Fruit fly (Drosophila melanogaster) whole organism, embryonic: ENCODE data around the gene CG5535.
A peak's percentile ranks its signal among the peaks of the same experiment; 100 is the strongest.

Experiments
- Atf-2 ChIP-seq: fragments of 200-800 bp; sonication (Bioruptor generic); optimal IDR thresholded peaks from 2 replicates; lab custom pipeline; 2016; ENCODE audit warnings: missing biosample characterization, missing genetic modification characterization
- BtbVII ChIP-seq: fragments of 200-800 bp; sonication (Bioruptor generic); optimal IDR thresholded peaks from 3 replicates; lab custom pipeline; 2017; ENCODE audit warnings: missing biosample characterization, mild to moderate bottlenecking, missing genetic modification characterization
- CG1024 ChIP-seq: fragments of 200-800 bp; sonication (Bioruptor generic); IDR thresholded peaks from 2 replicates; pipeline ENCODE4 v1.3.6; 2022; ENCODE audit warnings: missing biosample characterization, missing genetic modification characterization
- CG10543 ChIP-seq: fragments of 200-800 bp; sonication (Bioruptor generic); optimal IDR thresholded peaks from 3 replicates; lab custom pipeline; 2017; ENCODE audit warnings: missing biosample characterization, mild to moderate bottlenecking, missing genetic modification characterization, moderate library complexity
- CG11398 ChIP-seq: fragments of 200-800 bp; sonication (Bioruptor generic); optimal IDR thresholded peaks from 2 replicates; lab custom pipeline; 2016; ENCODE audit warnings: missing biosample characterization, missing genetic modification characterization
- CG1233 ChIP-seq: fragments of 200-800 bp; sonication (Bioruptor generic); optimal IDR thresholded peaks from 4 replicates; lab custom pipeline; 2018; ENCODE audit warnings: missing biosample characterization, mild to moderate bottlenecking, missing genetic modification characterization
- CG12391 ChIP-seq: fragments of 200-800 bp; sonication (Bioruptor generic); optimal IDR thresholded peaks from 3 replicates; lab custom pipeline; 2018; ENCODE audit warnings: missing biosample characterization, mild to moderate bottlenecking, missing genetic modification characterization, moderate library complexity
- CG14965 ChIP-seq: fragments of 200-800 bp; sonication (Bioruptor generic); optimal IDR thresholded peaks from 2 replicates; lab custom pipeline; 2016; ENCODE audit warnings: missing biosample characterization, missing genetic modification characterization, borderline replicate concordance
- CG15011 ChIP-seq: fragments of 200-800 bp; sonication (Bioruptor generic); optimal IDR thresholded peaks from 3 replicates; lab custom pipeline; 2018; ENCODE audit warnings: missing biosample characterization, mild to moderate bottlenecking, missing genetic modification characterization
- CG18764 ChIP-seq: fragments of 200-800 bp; sonication (Bioruptor generic); optimal IDR thresholded peaks from 3 replicates; lab custom pipeline; 2016; ENCODE audit warnings: missing biosample characterization, missing genetic modification characterization
- CG2129 ChIP-seq: fragments of 200-800 bp; sonication (Bioruptor generic); IDR thresholded peaks from 2 replicates; pipeline ENCODE4 v1.3.6; 2022; ENCODE audit warnings: missing biosample characterization, missing genetic modification characterization; ENCODE audit not compliant: partially characterized antibody
- CG30403 ChIP-seq: fragments of 200-800 bp; sonication (Bioruptor generic); optimal IDR thresholded peaks from 3 replicates; lab custom pipeline; 2016; ENCODE audit warnings: missing biosample characterization, missing genetic modification characterization
- CG34422 ChIP-seq: fragments of 200-800 bp; sonication (Bioruptor generic); IDR thresholded peaks from 3 replicates; pipeline ENCODE4 v1.3.6; 2022; ENCODE audit warnings: missing biosample characterization, missing genetic modification characterization
- CG4404 ChIP-seq: fragments of 200-800 bp; sonication (Bioruptor generic); IDR thresholded peaks from 2 replicates; pipeline ENCODE4 v1.3.6; 2022; ENCODE audit warnings: missing biosample characterization, missing genetic modification characterization
- CG4424 ChIP-seq: fragments of 200-800 bp; sonication (Bioruptor generic); optimal IDR thresholded peaks from 3 replicates; lab custom pipeline; 2016; ENCODE audit warnings: missing biosample characterization, missing genetic modification characterization
- CG7271 ChIP-seq: fragments of 200-800 bp; sonication (Bioruptor generic); optimal IDR thresholded peaks from 2 replicates; lab custom pipeline; 2018; ENCODE audit warnings: missing biosample characterization, mild to moderate bottlenecking, missing genetic modification characterization, moderate library complexity
- CG7357 ChIP-seq: fragments of 200-800 bp; sonication (Bioruptor generic); IDR thresholded peaks from 3 replicates; pipeline ENCODE4 v1.3.6; 2022; ENCODE audit warnings: missing biosample characterization, missing genetic modification characterization
- CG7745 ChIP-seq: fragments of 200-800 bp; sonication (Bioruptor generic); optimal IDR thresholded peaks from 2 replicates; lab custom pipeline; 2018; ENCODE audit warnings: missing biosample characterization, mild to moderate bottlenecking, missing genetic modification characterization, moderate library complexity
- CG8765 ChIP-seq: fragments of 200-800 bp; sonication (Bioruptor generic); IDR thresholded peaks from 2 replicates; pipeline ENCODE4 v1.3.6; 2022; ENCODE audit warnings: missing biosample characterization, missing genetic modification characterization
- CG8924 ChIP-seq: fragments of 200-800 bp; optimal IDR thresholded peaks from 3 replicates; lab custom pipeline; 2019; ENCODE audit warnings: missing biosample characterization, mild to moderate bottlenecking, missing genetic modification characterization, moderate library complexity
- Dll ChIP-seq: fragments of 200-800 bp; sonication (Bioruptor generic); IDR thresholded peaks from 4 replicates; pipeline ENCODE4 v1.3.6; 2022; ENCODE audit warnings: missing biosample characterization, missing genetic modification characterization; ENCODE audit not compliant: partially characterized antibody
- Drgx ChIP-seq: fragments of 200-800 bp; sonication (Bioruptor generic); IDR thresholded peaks from 2 replicates; pipeline ENCODE4 v1.3.6; 2022; ENCODE audit warnings: missing biosample characterization, missing genetic modification characterization
- Elba2 ChIP-seq: fragments of 200-800 bp; sonication (Bioruptor generic); optimal IDR thresholded peaks from 3 replicates; lab custom pipeline; 2016; ENCODE audit warnings: missing biosample characterization, missing genetic modification characterization
- Hr3 ChIP-seq: fragments of 200-800 bp; sonication (Bioruptor generic); optimal IDR thresholded peaks from 3 replicates; lab custom pipeline; 2016; ENCODE audit warnings: missing biosample characterization, missing genetic modification characterization
- Hr39 ChIP-seq: fragments of >200 bp; optimal IDR thresholded peaks from 2 replicates; lab custom pipeline; 2017
- Hr78 ChIP-seq, 2 experiments: fragments of 200-800 bp in 1 of 2; fragments of >200 bp in 1 of 2; sonication (Bioruptor generic) in 1 of 2; optimal IDR thresholded peaks; 2 replicates each; lab custom pipeline; 2017 to 2019; ENCODE audit warnings: missing biosample characterization in 2 of 2, missing genetic modification characterization in 2 of 2, mild to moderate bottlenecking in 1 of 2, moderate library complexity in 1 of 2
- Oli ChIP-seq: fragments of 200-800 bp; sonication (Bioruptor generic); optimal IDR thresholded peaks from 2 replicates; lab custom pipeline; 2018; ENCODE audit warnings: missing biosample characterization, mild to moderate bottlenecking, missing genetic modification characterization, moderate library complexity
- PHDP ChIP-seq: fragments of 200-800 bp; sonication (Bioruptor generic); optimal IDR thresholded peaks from 3 replicates; lab custom pipeline; 2018; ENCODE audit warnings: missing biosample characterization, mild to moderate bottlenecking, missing genetic modification characterization, moderate library complexity
- al ChIP-seq: fragments of 200-800 bp; sonication (Bioruptor generic); IDR thresholded peaks from 2 replicates; pipeline ENCODE4 v1.3.6; 2022; ENCODE audit warnings: missing biosample characterization, missing genetic modification characterization
- ash1 ChIP-seq: fragments of 200-800 bp; sonication (Bioruptor generic); optimal IDR thresholded peaks from 2 replicates; lab custom pipeline; 2018; ENCODE audit warnings: missing biosample characterization, mild to moderate bottlenecking, missing genetic modification characterization
- cwo ChIP-seq: fragments of 200-800 bp; sonication (Bioruptor generic); optimal IDR thresholded peaks from 3 replicates; lab custom pipeline; 2017; ENCODE audit warnings: missing biosample characterization, missing genetic modification characterization, mild to moderate bottlenecking, moderate library complexity, missing genetic modification reagents
- danr ChIP-seq: fragments of 200-800 bp; sonication (Bioruptor generic); IDR thresholded peaks from 2 replicates; pipeline ENCODE4 v1.3.6; 2022; ENCODE audit warnings: missing biosample characterization, missing genetic modification characterization
- dati ChIP-seq: fragments of 200-800 bp; sonication (Bioruptor generic); IDR thresholded peaks from 2 replicates; pipeline ENCODE4 v1.3.6; 2022; ENCODE audit warnings: missing biosample characterization, missing genetic modification characterization
- ems ChIP-seq: fragments of 200-800 bp; sonication (Bioruptor generic); optimal IDR thresholded peaks from 3 replicates; lab custom pipeline; 2016; ENCODE audit warnings: missing biosample characterization, missing genetic modification characterization
- en ChIP-seq: fragments of 200-800 bp; sonication (Bioruptor generic); optimal IDR thresholded peaks from 2 replicates; lab custom pipeline; 2016; ENCODE audit warnings: missing biosample characterization, missing genetic modification characterization
- fd3F ChIP-seq: fragments of 200-800 bp; sonication (Bioruptor generic); optimal IDR thresholded peaks from 2 replicates; lab custom pipeline; 2018; ENCODE audit warnings: missing biosample characterization, mild to moderate bottlenecking, missing genetic modification characterization, moderate library complexity
- hkb ChIP-seq, 2 experiments: fragments of 200-800 bp in 1 of 2; fragments of >200 bp in 1 of 2; sonication (Bioruptor generic) in 1 of 2; IDR thresholded peaks in 1 of 2; optimal IDR thresholded peaks in 1 of 2; 2 replicates each; pipeline versions ENCODE4 v1.3.6 to Lab custom; 2017 to 2022; ENCODE audit warnings: missing biosample characterization in 1 of 2, missing genetic modification characterization in 1 of 2
- jigr1 ChIP-seq: fragments of 200-800 bp; sonication (Bioruptor generic); IDR thresholded peaks from 3 replicates; pipeline ENCODE4 v1.3.6; 2022; ENCODE audit warnings: missing biosample characterization, missing genetic modification characterization
- lola ChIP-seq, 3 experiments: fragments of >200 bp in 2 of 3; fragments of 200-800 bp in 1 of 3; sonication (Bioruptor generic) in 1 of 3; optimal IDR thresholded peaks; 2 replicates each; lab custom pipeline; 2017 to 2019; ENCODE audit warnings: missing biosample characterization in 3 of 3, missing genetic modification characterization in 3 of 3, mild to moderate bottlenecking in 1 of 3, moderate library complexity in 1 of 3
- nerfin-2 ChIP-seq: fragments of 200-800 bp; sonication (Bioruptor generic); IDR thresholded peaks from 2 replicates; pipeline ENCODE4 v1.3.6; 2022; ENCODE audit warnings: missing biosample characterization, missing genetic modification characterization; ENCODE audit not compliant: partially characterized antibody
- odd ChIP-seq: fragments of 200-800 bp; sonication (Bioruptor generic); optimal IDR thresholded peaks from 2 replicates; lab custom pipeline; 2017; ENCODE audit warnings: missing biosample characterization, mild to moderate bottlenecking, missing genetic modification characterization
- pho ChIP-seq: fragments of 200-800 bp; sonication (Bioruptor generic); optimal IDR thresholded peaks from 2 replicates; lab custom pipeline; 2016; ENCODE audit warnings: missing biosample characterization, missing genetic modification characterization
- slbo ChIP-seq: fragments of 200-800 bp; sonication (Bioruptor generic); IDR thresholded peaks from 2 replicates; pipeline ENCODE4 v1.3.6; 2022; ENCODE audit warnings: missing biosample characterization, missing genetic modification characterization
- slou ChIP-seq: fragments of 200-800 bp; sonication (Bioruptor generic); optimal IDR thresholded peaks from 3 replicates; lab custom pipeline; 2016; ENCODE audit warnings: missing biosample characterization, missing genetic modification characterization
- tio ChIP-seq: fragments of 200-800 bp; sonication (Bioruptor generic); optimal IDR thresholded peaks from 2 replicates; lab custom pipeline; 2017; ENCODE audit warnings: missing biosample characterization, missing genetic modification characterization, inconsistent platforms
- trem ChIP-seq: fragments of 200-800 bp; optimal IDR thresholded peaks from 3 replicates; lab custom pipeline; 2019; ENCODE audit warnings: missing biosample characterization, mild to moderate bottlenecking, missing genetic modification characterization, moderate library complexity
- wor ChIP-seq: fragments of 200-800 bp; sonication (Bioruptor generic); IDR thresholded peaks from 2 replicates; pipeline ENCODE4 v1.3.6; 2022; ENCODE audit warnings: missing biosample characterization, missing genetic modification characterization
- zfh1 ChIP-seq: fragments of 200-800 bp; sonication (Bioruptor generic); IDR thresholded peaks from 3 replicates; pipeline ENCODE4 v1.3.6; 2022; ENCODE audit warnings: missing biosample characterization, missing genetic modification characterization

Gene CG5535

dm6 chr3L:17846982-17847355 is 9.6 kb downstream of the CG5535 start (continued):
- TF ChIP-seq CG12391 (tag; lab: Kevin White, UChicago), result no peak
- TF ChIP-seq CG11398 (GFP tag; lab: Kevin White, UChicago), result no peak
- no peak for TF ChIP-seq ash1 (GFP tag; lab: Kevin White, UChicago)
- TF ChIP-seq CG7745 (tag; lab: Kevin White, UChicago), result no peak
- 0 out of 2 replicates have a peak, but pooled peaks have one; percentile 23 for TF ChIP-seq al
- TF ChIP-seq Drgx (GFP tag; lab: Robert Waterston, UW), result peak; percentile 20; the same call in 1 of the 2 replicates
- no peak for TF ChIP-seq jigr1
- TF ChIP-seq CG7357, result no peak
- no peak for TF ChIP-seq CG30403 (GFP tag; lab: Kevin White, UChicago)
- TF ChIP-seq Hr39, result no peak
- no peak for TF ChIP-seq CG1024
- no peak for TF ChIP-seq CG7271 (tag; lab: Kevin White, UChicago)
- no peak for TF ChIP-seq CG4424 (GFP tag; lab: Kevin White, UChicago)
- TF ChIP-seq CG4404 (GFP tag; lab: Robert Waterston, UW), result no peak
- no peak for TF ChIP-seq en (GFP tag; lab: Kevin White, UChicago)
- no peak for TF ChIP-seq pho (GFP tag; lab: Kevin White, UChicago)
- TF ChIP-seq danr (GFP tag; lab: Robert Waterston, UW), result no peak
- peak; percentile 54 for TF ChIP-seq CG2129
- TF ChIP-seq CG8765 (GFP tag; lab: Robert Waterston, UW), result no peak
- no peak for TF ChIP-seq BtbVII (GFP tag; lab: Kevin White, UChicago)
- no peak for TF ChIP-seq wor (GFP tag; lab: Robert Waterston, UW)
- TF ChIP-seq ems (GFP tag; lab: Kevin White, UChicago), result no peak
- no peak for TF ChIP-seq CG1233
- TF ChIP-seq CG14965 (GFP tag; lab: Kevin White, UChicago), result no peak

dm6 chr3L:17846169-17846981 is 10.2 kb downstream of the CG5535 start, which contains the start of the genes MED19 and CG7430:
TSS of gene MED19 (minus strand) at chr3L:17846501.
TSS of gene CG7430 (plus strand) at chr3L:17846916.
- TF ChIP-seq CG34422 (GFP tag; lab: Robert Waterston, UW), result peak; percentile 60; the same call in 1 of the 3 replicates
- no peak for TF ChIP-seq CG8924 (tag; lab: Kevin White, UChicago)
- TF ChIP-seq dati, result no peak
- no peak for TF ChIP-seq Atf-2 (GFP tag; lab: Kevin White, UChicago)
- TF ChIP-seq PHDP, result peak; percentile 23
- no peak; the same call in 1 of the 4 replicates for TF ChIP-seq Dll (GFP tag; lab: Robert Waterston, UW)
- no peak for TF ChIP-seq nerfin-2 (GFP tag; lab: Robert Waterston, UW)
- TF ChIP-seq trem (tag; lab: Kevin White, UChicago), result peak; percentile 36
- TF ChIP-seq CG10543 (GFP tag; lab: Kevin White, UChicago), result peak; percentile 30
- no peak for TF ChIP-seq Elba2
- TF ChIP-seq Oli (tag; lab: Kevin White, UChicago), result no peak
- TF ChIP-seq hkb (optimal IDR thresholded peaks at IDR 0.05; lab: Kevin White, UChicago), result no peak
- TF ChIP-seq hkb (GFP tag; IDR thresholded peaks at IDR 0.05; lab: Robert Waterston, UW), result 0 out of 2 replicates have a peak, but pooled peaks have one; percentile 27
- TF ChIP-seq tio (GFP tag; lab: Kevin White, UChicago), result no peak
- 0 out of 3 replicates have a peak, but pooled peaks have one; percentile 23 for TF ChIP-seq zfh1
- TF ChIP-seq fd3F (GFP tag; lab: Kevin White, UChicago), result no peak
- no peak for TF ChIP-seq slou
- peak; percentile 24; the same call in 1 of the 2 replicates for TF ChIP-seq slbo
- no peak for TF ChIP-seq CG18764 (GFP tag; lab: Kevin White, UChicago)
- no peak for TF ChIP-seq odd
- no peak for TF ChIP-seq CG2129
- no peak for TF ChIP-seq Hr3 (GFP tag; lab: Kevin White, UChicago)
- TF ChIP-seq Hr78 (GFP tag; optimal IDR thresholded peaks at IDR 0.05; lab: Kevin White, UChicago), result no peak
- TF ChIP-seq CG15011, result no peak
- peak; percentile 22 for TF ChIP-seq CG12391 (tag; lab: Kevin White, UChicago)
- TF ChIP-seq lola (GFP tag; optimal IDR thresholded peaks at IDR 0.05; lab: Kevin White, UChicago), result peak in 1 of 3 experiments; percentile 16
- no peak for TF ChIP-seq cwo (GFP tag; lab: Kevin White, UChicago)
- TF ChIP-seq Drgx (GFP tag; lab: Robert Waterston, UW), result no peak
